Fruit fly (Drosophila melanogaster) whole organism, prepupa: ENCODE results near the gene CG31627.
A peak's percentile ranks its signal among the peaks of the same experiment; 100 is the strongest.

Experiments used
- Blimp-1 ChIP-seq: fragments of 200-800 bp; sonication (Bioruptor generic); optimal IDR thresholded peaks from 3 replicates; lab custom pipeline; 2017; ENCODE audit warnings: missing biosample characterization, missing genetic modification characterization, mild to moderate bottlenecking, moderate library complexity, missing genetic modification reagents
- CG10669 ChIP-seq: fragments of 200-800 bp; sonication (Bioruptor generic); optimal IDR thresholded peaks from 3 replicates; lab custom pipeline; 2018; ENCODE audit warnings: missing biosample characterization, mild to moderate bottlenecking, missing genetic modification characterization, moderate library complexity
- CG11294 ChIP-seq: fragments of 200-800 bp; sonication (Bioruptor generic); IDR thresholded peaks from 2 replicates; pipeline ENCODE4 v1.3.6; 2022; ENCODE audit warnings: missing biosample characterization, missing genetic modification characterization
- CG11762 ChIP-seq: fragments of 200-800 bp; sonication (Bioruptor generic); optimal IDR thresholded peaks from 3 replicates; lab custom pipeline; 2016; ENCODE audit warnings: missing biosample characterization, missing genetic modification characterization; ENCODE audit not compliant: insufficient read depth
- CG15336 ChIP-seq: fragments of 200-800 bp; sonication (Bioruptor generic); IDR thresholded peaks from 2 replicates; pipeline ENCODE4 v1.3.6; 2022; ENCODE audit warnings: missing biosample characterization, missing genetic modification characterization
- CG34406 ChIP-seq: fragments of 200-800 bp; sonication (Bioruptor generic); optimal IDR thresholded peaks from 3 replicates; lab custom pipeline; 2016; ENCODE audit warnings: missing biosample characterization, missing genetic modification characterization
- CG3919 ChIP-seq: fragments of 200-800 bp; sonication (Bioruptor generic); optimal IDR thresholded peaks from 3 replicates; lab custom pipeline; 2016; ENCODE audit warnings: missing biosample characterization, missing genetic modification characterization
- CG6276 ChIP-seq: fragments of 200-800 bp; sonication (Bioruptor generic); optimal IDR thresholded peaks from 2 replicates; lab custom pipeline; 2017; ENCODE audit warnings: missing biosample characterization, mild to moderate bottlenecking, missing genetic modification characterization
- CG6792 ChIP-seq: fragments of 200-800 bp; sonication (Bioruptor generic); optimal IDR thresholded peaks from 3 replicates; lab custom pipeline; 2016; ENCODE audit warnings: missing biosample characterization, missing genetic modification characterization
- CG6854 ChIP-seq: fragments of 200-800 bp; sonication (Bioruptor generic); optimal IDR thresholded peaks from 2 replicates; lab custom pipeline; 2017; ENCODE audit warnings: missing biosample characterization, mild to moderate bottlenecking, missing genetic modification characterization
- CG7368 ChIP-seq: fragments of 200-800 bp; sonication (Bioruptor generic); optimal IDR thresholded peaks from 3 replicates; lab custom pipeline; 2016; ENCODE audit warnings: missing biosample characterization, missing genetic modification characterization
- CG8119 ChIP-seq: fragments of 200-800 bp; sonication (Bioruptor generic); IDR thresholded peaks from 3 replicates; pipeline ENCODE4 v1.3.6; 2022; ENCODE audit warnings: missing biosample characterization, missing genetic modification characterization
- CG8319 ChIP-seq: fragments of 200-800 bp; sonication (Bioruptor generic); optimal IDR thresholded peaks from 3 replicates; lab custom pipeline; 2016; ENCODE audit warnings: missing biosample characterization, missing genetic modification characterization
- CG8632 ChIP-seq: fragments of 200-800 bp; sonication (Bioruptor generic); optimal IDR thresholded peaks from 3 replicates; lab custom pipeline; 2016; ENCODE audit warnings: missing biosample characterization, missing genetic modification characterization
- Eip75B ChIP-seq: fragments of 200-800 bp; sonication (Bioruptor generic); optimal IDR thresholded peaks from 3 replicates; lab custom pipeline; 2016; ENCODE audit warnings: missing biosample characterization, missing genetic modification characterization
- Eip78C ChIP-seq: fragments of 200-800 bp; sonication (Bioruptor generic); peaks from one replicate; lab custom pipeline; 2016; ENCODE audit warnings: missing biosample characterization, missing genetic modification characterization
- Eip93F ChIP-seq: fragments of 200-800 bp; sonication (Bioruptor generic); optimal IDR thresholded peaks from 2 replicates; lab custom pipeline; 2016; ENCODE audit warnings: missing biosample characterization, mild to moderate bottlenecking, missing genetic modification characterization
- Ets21C ChIP-seq: fragments of 200-800 bp; sonication (Bioruptor generic); optimal IDR thresholded peaks from 3 replicates; lab custom pipeline; 2016; ENCODE audit warnings: missing biosample characterization, missing genetic modification characterization
- Ets96B ChIP-seq: fragments of 200-800 bp; optimal IDR thresholded peaks from 2 replicates; lab custom pipeline; 2019; ENCODE audit warnings: missing biosample characterization, mild to moderate bottlenecking, missing genetic modification characterization, moderate library complexity
- Hr39 ChIP-seq: fragments of 200-800 bp; sonication (Bioruptor generic); optimal IDR thresholded peaks from 2 replicates; lab custom pipeline; 2016; ENCODE audit warnings: missing biosample characterization, missing genetic modification characterization
- Hr4 ChIP-seq: fragments of 200-800 bp; sonication (Bioruptor generic); optimal IDR thresholded peaks from 3 replicates; lab custom pipeline; 2016; ENCODE audit warnings: missing biosample characterization, missing genetic modification characterization
- Met ChIP-seq: fragments of 200-800 bp; sonication (Bioruptor generic); optimal IDR thresholded peaks from 3 replicates; lab custom pipeline; 2016; ENCODE audit warnings: missing biosample characterization, missing genetic modification characterization
- Sox102F ChIP-seq: fragments of 200-800 bp; sonication (Bioruptor generic); optimal IDR thresholded peaks from 2 replicates; lab custom pipeline; 2016; ENCODE audit warnings: missing biosample characterization, mild to moderate bottlenecking, missing genetic modification characterization
- Sox14 ChIP-seq: fragments of 200-800 bp; sonication (Bioruptor generic); optimal IDR thresholded peaks from 3 replicates; lab custom pipeline; 2016; ENCODE audit warnings: missing biosample characterization, missing genetic modification characterization
- Sox15 ChIP-seq: fragments of 200-800 bp; sonication (Bioruptor generic); optimal IDR thresholded peaks from 3 replicates; lab custom pipeline; 2016; ENCODE audit warnings: missing biosample characterization, missing genetic modification characterization
- achi ChIP-seq: fragments of 200-800 bp; sonication (Bioruptor generic); optimal IDR thresholded peaks from 3 replicates; lab custom pipeline; 2016; ENCODE audit warnings: missing biosample characterization, missing genetic modification characterization
- cyc ChIP-seq: fragments of 200-800 bp; sonication (Bioruptor generic); optimal IDR thresholded peaks from 3 replicates; lab custom pipeline; 2016; ENCODE audit warnings: missing biosample characterization, missing genetic modification characterization
- dac ChIP-seq: fragments of 200-800 bp; sonication (Bioruptor generic); optimal IDR thresholded peaks from 2 replicates; lab custom pipeline; 2017; ENCODE audit warnings: missing biosample characterization, mild to moderate bottlenecking, missing genetic modification characterization
- dsx ChIP-seq: fragments of 200-800 bp; optimal IDR thresholded peaks from 3 replicates; lab custom pipeline; 2019; ENCODE audit warnings: missing biosample characterization, mild to moderate bottlenecking, missing genetic modification characterization, moderate library complexity; ENCODE audit not compliant: poor library complexity, severe bottlenecking
- eg ChIP-seq: fragments of 200-800 bp; sonication (Bioruptor generic); IDR thresholded peaks from 3 replicates; pipeline ENCODE4 v1.3.6; 2022; ENCODE audit warnings: missing biosample characterization, missing genetic modification characterization
- esn ChIP-seq: fragments of 200-800 bp; sonication (Bioruptor generic); optimal IDR thresholded peaks from 2 replicates; lab custom pipeline; 2016; ENCODE audit warnings: missing biosample characterization, mild to moderate bottlenecking, missing genetic modification characterization, moderate library complexity
- fd59A ChIP-seq: fragments of 200-800 bp; sonication (Bioruptor generic); optimal IDR thresholded peaks from 2 replicates; lab custom pipeline; 2017; ENCODE audit warnings: missing biosample characterization, mild to moderate bottlenecking, missing genetic modification characterization, missing genetic modification reagents
- fd85E ChIP-seq: fragments of 200-800 bp; sonication (Bioruptor generic); optimal IDR thresholded peaks from 3 replicates; lab custom pipeline; 2016; ENCODE audit warnings: missing biosample characterization, missing genetic modification characterization
- fkh ChIP-seq: fragments of 200-800 bp; sonication (Bioruptor generic); optimal IDR thresholded peaks from 3 replicates; lab custom pipeline; 2017; ENCODE audit warnings: missing biosample characterization, mild to moderate bottlenecking, missing genetic modification characterization, moderate library complexity
- lz ChIP-seq: fragments of 200-800 bp; sonication (Bioruptor generic); optimal IDR thresholded peaks from 3 replicates; lab custom pipeline; 2016; ENCODE audit warnings: missing biosample characterization, missing genetic modification characterization
- pdm3 ChIP-seq: fragments of 200-800 bp; sonication (Bioruptor generic); optimal IDR thresholded peaks from 3 replicates; lab custom pipeline; 2016; ENCODE audit warnings: missing biosample characterization, missing genetic modification characterization
- svp ChIP-seq: fragments of 200-800 bp; sonication (Bioruptor generic); peaks from one replicate; lab custom pipeline; 2016; ENCODE audit warnings: missing biosample characterization, missing genetic modification characterization
- topi ChIP-seq: fragments of 200-800 bp; sonication (Bioruptor generic); optimal IDR thresholded peaks from 3 replicates; lab custom pipeline; 2016; ENCODE audit warnings: missing biosample characterization, missing genetic modification characterization
- vri ChIP-seq: fragments of 200-800 bp; sonication (Bioruptor generic); optimal IDR thresholded peaks from 3 replicates; lab custom pipeline; 2016; ENCODE audit warnings: missing biosample characterization, mild to moderate bottlenecking, missing genetic modification characterization

The CG31627 gene

dm6 chr2L:21142972-21143385, 30.0 kb upstream of the CG31627 start, which contains the start of gene pths (continued):
- TF ChIP-seq CG34406 (GFP tag; lab: Kevin White, UChicago) (no peak), achi (GFP tag; lab: Kevin White, UChicago) (no peak), Ets21C (GFP tag; lab: Kevin White, UChicago) (peak; percentile 29), dac (GFP tag; lab: Kevin White, UChicago) (no peak), CG7368 (no peak), vri (GFP tag; lab: Kevin White, UChicago) (no peak), CG11762 (GFP tag; lab: Kevin White, UChicago) (no peak), svp (GFP tag; lab: Kevin White, UChicago) (no peak), lz (peak; percentile 16), Hr39 (peak; percentile 64), CG3919 (GFP tag; lab: Kevin White, UChicago) (no peak), Sox15 (peak; percentile 22), Ets96B (no peak), cyc (GFP tag; lab: Kevin White, UChicago) (peak; percentile 44), Sox102F (GFP tag; lab: Kevin White, UChicago) (no peak), fd59A (GFP tag; lab: Kevin White, UChicago) (no peak), Eip75B (GFP tag; lab: Kevin White, UChicago) (no peak), CG8632 (GFP tag; lab: Kevin White, UChicago) (no peak), CG11294 (no peak), pdm3 (no peak), CG15336 (GFP tag; lab: Robert Waterston, UW) (no peak), fd85E (GFP tag; lab: Kevin White, UChicago) (no peak), eg (GFP tag; lab: Robert Waterston, UW) (no peak), esn (GFP tag; lab: Kevin White, UChicago) (peak; percentile 26), Hr4 (GFP tag; lab: Kevin White, UChicago) (no peak), fkh (GFP tag; lab: Kevin White, UChicago) (no peak), CG6854 (GFP tag; lab: Kevin White, UChicago) (no peak), CG10669 (no peak), CG8119 (no peak), dsx (GFP tag; lab: Kevin White, UChicago) (no peak), topi (GFP tag; lab: Kevin White, UChicago) (no peak), Met (GFP tag; lab: Kevin White, UChicago) (no peak)

dm6 chr2L:21148242-21148641, 24.8 kb upstream of the CG31627 start, which contains the start of gene del:
del (minus strand) TSS chr2L:21148546.
- TF ChIP-seq eg (GFP tag; lab: Robert Waterston, UW) (no peak), CG6792 (GFP tag; lab: Kevin White, UChicago) (no peak), CG7368 (no peak), CG6276 (GFP tag; lab: Kevin White, UChicago) (no peak), CG8119 (no peak), vri (GFP tag; lab: Kevin White, UChicago) (no peak), CG3919 (GFP tag; lab: Kevin White, UChicago) (no peak), fd59A (GFP tag; lab: Kevin White, UChicago) (no peak), Blimp-1 (GFP tag; lab: Kevin White, UChicago) (no peak), topi (GFP tag; lab: Kevin White, UChicago) (no peak), esn (GFP tag; lab: Kevin White, UChicago) (no peak), Ets96B (no peak), cyc (GFP tag; lab: Kevin White, UChicago) (no peak), Met (GFP tag; lab: Kevin White, UChicago) (no peak), CG8319 (GFP tag; lab: Kevin White, UChicago) (no peak), Eip78C (GFP tag; lab: Kevin White, UChicago) (no peak), Sox14 (GFP tag; lab: Kevin White, UChicago) (no peak), dsx (GFP tag; lab: Kevin White, UChicago) (no peak), Eip93F (GFP tag; lab: Kevin White, UChicago) (no peak)
